Worm (Caenorhabditis elegans) whole organism, early embryonic: ENCODE results near the gene C34F6.11.

Experiments
- ama-1 ChIP-seq: fragments of 150-350 bp; optimal IDR thresholded peaks from 2 replicates; lab custom pipeline; 2014
- ceh-13 ChIP-seq: fragments of 200-800 bp; sonication (Bioruptor generic); optimal IDR thresholded peaks from 2 replicates; lab custom pipeline; 2018; ENCODE audit warnings: mild to moderate bottlenecking, missing genetic modification characterization, missing compliant biosample characterization
- flt-1 ChIP-seq: fragments of 200-800 bp; sonication (Bioruptor generic); IDR thresholded peaks from 2 replicates; pipeline ENCODE4 v1.3.6; 2022; ENCODE audit warnings: missing genetic modification characterization, missing compliant biosample characterization
- hmbx-1 ChIP-seq: sonication (generic microtip); optimal IDR thresholded peaks from 2 replicates; lab custom pipeline; 2016; ENCODE audit warnings: mild to moderate bottlenecking, missing genetic modification characterization, missing compliant biosample characterization
- pes-1 ChIP-seq: fragments of 200-800 bp; sonication (Bioruptor generic); IDR thresholded peaks from 2 replicates; pipeline ENCODE4 v1.3.6; 2022; ENCODE audit warnings: missing genetic modification reagents, missing genetic modification characterization, missing compliant biosample characterization
- tbx-37 ChIP-seq: fragments of 200-800 bp; sonication (Bioruptor generic); conservative IDR thresholded peaks from 2 replicates; pipeline ENCODE4 v1.3.6; 2022; ENCODE audit warnings: missing genetic modification reagents, missing genetic modification characterization, missing compliant biosample characterization
- tra-4 ChIP-seq: sonication (generic microtip); optimal IDR thresholded peaks from 2 replicates; lab custom pipeline; 2017; ENCODE audit warnings: missing genetic modification characterization, missing compliant biosample characterization

DNA sequence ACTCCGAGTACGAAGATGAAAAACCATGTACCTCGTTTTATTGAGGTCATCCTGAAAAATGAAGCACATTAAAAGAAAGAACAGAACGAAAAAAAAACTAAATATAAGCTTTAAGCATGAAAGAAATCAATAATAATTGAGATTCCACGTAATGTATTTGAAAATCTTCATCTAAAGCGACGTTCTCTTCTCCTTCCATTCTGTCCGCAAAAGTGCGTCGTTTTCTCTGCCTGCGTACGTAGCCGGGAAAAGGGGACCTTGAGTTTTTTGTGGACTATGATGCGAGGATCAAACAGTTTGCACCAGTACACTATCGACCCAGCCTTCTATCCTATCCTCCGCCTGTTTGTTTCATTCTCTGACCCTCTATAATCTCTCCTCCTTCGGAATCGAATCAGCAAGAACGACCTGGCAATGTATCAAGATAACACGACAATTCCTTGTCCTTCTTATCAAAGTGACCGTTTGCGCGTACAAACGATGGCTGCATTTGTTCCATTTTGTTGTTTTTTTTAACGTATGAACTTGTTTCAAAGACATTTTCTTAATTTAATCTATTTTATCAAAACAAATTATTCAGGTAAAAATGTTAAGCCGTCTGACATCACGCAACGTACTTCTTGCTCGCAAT is 11.8 kb upstream of the C34F6.11 start, which contains the start of the genes C34F6.7 and idh-2:
- TF ChIP-seq ama-1 (no peak), flt-1 (GFP tag; lab: Robert Waterston, UW) (no peak), ceh-13 (GFP tag; lab: Kevin White, UChicago) (no peak), tra-4 (no peak), tbx-37 (GFP tag; lab: Robert Waterston, UW) (no peak), hmbx-1 (tag; lab: Kevin White, UChicago) (no peak), pes-1 (GFP tag; lab: Robert Waterston, UW) (no peak)
